Worm (Caenorhabditis elegans): ENCODE results near the gene C14A6.6.

- TF ChIP-seq ama-1 (optimal IDR thresholded peaks at IDR 0.05) (no peak), B0310.2 (tag; optimal IDR thresholded peaks at IDR 0.05) (no peak), hmbx-1 (tag; optimal IDR thresholded peaks at IDR 0.05) (no peak), ceh-13 (GFP tag; optimal IDR thresholded peaks at IDR 0.05) (no peak), aly-1 (tag; optimal IDR thresholded peaks at IDR 0.05) (no peak), scrt-1 (GFP tag; IDR thresholded peaks at IDR 0.05) (no peak), F13C5.2 (tag; optimal IDR thresholded peaks at IDR 0.05) (no peak), ceh-36 (tag; optimal IDR thresholded peaks at IDR 0.05) (no peak), pes-1 (GFP tag; IDR thresholded peaks at IDR 0.05) (no peak), tbx-11 (GFP tag; IDR thresholded peaks at IDR 0.05) (no peak), flt-1 (GFP tag; IDR thresholded peaks at IDR 0.05) (no peak), ets-7 (tag; optimal IDR thresholded peaks at IDR 0.05) (no peak), tra-4 (tag; optimal IDR thresholded peaks at IDR 0.05) (no peak), sea-1 (GFP tag; conservative IDR thresholded peaks at IDR 0.05) (no peak)
Measured at ce11 chrV:18146077-18146476, 21.0 kb downstream of the C14A6.6 start, which contains the start of gene C14A6.3.

All from whole organism, early embryonic.